Worm (Caenorhabditis elegans): ENCODE data around the gene acr-18.
A peak's percentile ranks its signal among the peaks of the same experiment; 100 is the strongest.

acr-18 gene

DNA sequence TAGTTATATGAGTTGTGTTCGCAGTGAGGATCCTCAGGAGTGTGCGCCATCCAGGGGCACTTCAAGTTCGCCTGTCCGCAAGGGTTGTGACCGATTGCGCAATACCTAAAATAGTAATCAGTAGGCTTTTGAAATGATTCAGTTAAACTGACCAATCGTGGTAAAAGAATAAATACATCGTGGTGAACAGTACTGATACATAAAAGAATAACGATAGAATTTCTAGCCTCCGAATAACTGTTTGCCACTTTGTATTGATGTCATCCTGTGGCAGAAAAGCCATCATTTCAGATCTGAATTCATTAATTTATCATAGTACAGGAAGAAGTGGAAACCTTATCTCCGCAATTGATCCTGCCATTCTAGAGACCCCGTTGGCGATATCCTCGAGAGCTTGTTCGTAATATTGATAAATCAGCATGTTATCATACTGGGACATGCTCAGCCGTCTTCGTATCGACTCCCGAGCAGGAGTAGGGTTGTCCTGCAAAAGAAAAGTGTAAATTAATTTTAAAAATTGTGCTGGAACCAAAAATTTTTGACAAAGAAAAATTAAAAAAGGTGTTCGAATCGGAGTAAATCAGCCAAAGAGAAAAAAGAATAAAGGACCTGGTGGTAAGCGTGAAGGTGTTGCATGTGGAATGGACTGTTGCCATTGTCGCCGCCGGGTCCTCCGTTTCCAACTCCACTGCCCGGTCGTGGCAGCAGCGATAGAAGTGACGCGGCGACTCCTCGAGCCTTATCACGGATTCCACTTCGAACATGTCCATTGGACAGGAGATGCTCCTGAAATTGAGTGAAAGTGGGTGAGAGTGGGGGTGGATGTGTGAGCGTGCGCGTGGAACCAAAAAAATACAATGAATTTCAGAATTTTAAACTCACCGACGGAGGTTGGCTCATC lies 45.8 kb downstream of the acr-18 start:
- TF ChIP-seq lsy-27 (tag; optimal IDR thresholded peaks at IDR 0.05; ENCODE audit: borderline replicate concordance, insufficient read depth) (no peak), ztf-18 (tag; optimal IDR thresholded peaks at IDR 0.05) (peak; percentile 50), ztf-25 (GFP tag; IDR thresholded peaks at IDR 0.05) (no peak), ceh-27 (GFP tag; optimal IDR thresholded peaks at IDR 0.05) (peak; percentile 37), K11D2.4 (GFP tag; IDR thresholded peaks at IDR 0.05) (no peak), hlh-12 (tag; optimal IDR thresholded peaks at IDR 0.05) (no peak), hrde-1 (tag; optimal IDR thresholded peaks at IDR 0.05; ENCODE audit: borderline replicate concordance) (peak; percentile 52), hlh-26 (GFP tag; conservative IDR thresholded peaks at IDR 0.05) (0 out of 2 replicates have a peak, but pooled peaks have one; percentile 65), C06A6.2 (GFP tag; conservative IDR thresholded peaks at IDR 0.05) (no peak), lin-26 (GFP tag; IDR thresholded peaks at IDR 0.05) (peak; percentile 70; the same call in 1 of the 2 replicates), tbp1 (GFP tag; optimal IDR thresholded peaks at IDR 0.05) (peak; percentile 41), repo-1 (tag; optimal IDR thresholded peaks at IDR 0.05) (peak; percentile 44), akir-1 (GFP tag; optimal IDR thresholded peaks at IDR 0.05) (no peak), attf-5 (GFP tag; optimal IDR thresholded peaks at IDR 0.05) (peak; percentile 19), rcor-1 (GFP tag; IDR thresholded peaks at IDR 0.05) (peak; percentile 17; the same call in 1 of the 2 replicates), mcd-1 (GFP tag; IDR thresholded peaks at IDR 0.05) (peak; percentile 38; the same call in 1 of the 2 replicates), pbrm-1 (GFP tag; IDR thresholded peaks at IDR 0.05) (peak; percentile 7; the same call in 1 of the 2 replicates), Y56A3A.18 (GFP tag; IDR thresholded peaks at IDR 0.05) (peak; percentile 42; the same call in 1 of the 2 replicates), T26A5.8 (tag; optimal IDR thresholded peaks at IDR 0.05) (no peak), zfh-2 (GFP tag; conservative IDR thresholded peaks at IDR 0.05) (peak; percentile 62), madf-6 (GFP tag; IDR thresholded peaks at IDR 0.05) (peak; percentile 79), egl-18 (GFP tag; IDR thresholded peaks at IDR 0.05) (no peak), attf-6 (GFP tag; IDR thresholded peaks at IDR 0.05) (peak; percentile 39; the same call in 1 of the 2 replicates), lsl-1 (GFP tag; optimal IDR thresholded peaks at IDR 0.05) (peak; percentile 42), F33H1.4 (GFP tag; IDR thresholded peaks at IDR 0.05) (0 out of 2 replicates have a peak, but pooled peaks have one; percentile 41), F49E8.2 (tag; optimal IDR thresholded peaks at IDR 0.05; ENCODE audit: insufficient read depth) (peak; percentile 84), ceh-58 (GFP tag; IDR thresholded peaks at IDR 0.05) (0 out of 2 replicates have a peak, but pooled peaks have one; percentile 27), dpff-1 (tag; optimal IDR thresholded peaks at IDR 0.05) (no peak), die-1 (tag; optimal IDR thresholded peaks at IDR 0.05) (peak; percentile 20), athp-1 (tag; optimal IDR thresholded peaks at IDR 0.05) (no peak), F10E7.11 (tag; optimal IDR thresholded peaks at IDR 0.05) (peak; percentile 8), B0261.1 (tag; optimal IDR thresholded peaks at IDR 0.05) (peak; percentile 18), Y53G8AR.9 (GFP tag; conservative IDR thresholded peaks at IDR 0.05) (peak; percentile 46; the same call in 1 of the 2 replicates), ekl-4 (GFP tag; IDR thresholded peaks at IDR 0.05) (peak; percentile 81), ceh-40 (GFP tag; IDR thresholded peaks at IDR 0.05) (0 out of 2 replicates have a peak, but pooled peaks have one; percentile 1), snpc-3.4 (tag; optimal IDR thresholded peaks at IDR 0.05) (no peak), cebp-1 (GFP tag; IDR thresholded peaks at IDR 0.05) (no peak), cebp-1 (tag; optimal IDR thresholded peaks at IDR 0.05) (peak; percentile 2), lin-35 (GFP tag; optimal IDR thresholded peaks at IDR 0.05) (peak in 1 of 3 experiments; percentile 32), tlf-1 (GFP tag; optimal IDR thresholded peaks at IDR 0.05) (peak; percentile 34), snpc-4 (GFP tag; optimal IDR thresholded peaks at IDR 0.05) (no peak), snpc-4 (tag; optimal IDR thresholded peaks at IDR 0.05) (peak in 2 of 4 experiments; percentile 6 to 23), madf-3 (GFP tag; IDR thresholded peaks at IDR 0.05) (peak; percentile 87; the same call in 1 of the 2 replicates), xnd-1 (tag; optimal IDR thresholded peaks at IDR 0.05) (peak; percentile 46), egl-44 (GFP tag; IDR thresholded peaks at IDR 0.05) (no peak)
